Fruit fly (Drosophila melanogaster): ENCODE data around the gene if.

Gene if

dm6 chrX:16772882-16773827 lies 10.1 kb downstream of the if start (continued):
- peak; percentile 75 for TF ChIP-seq jumu (GFP tag; optimal IDR thresholded peaks at IDR 0.05)
- peak; percentile 29 to 68 for TF ChIP-seq dpn (GFP tag; optimal IDR thresholded peaks at IDR 0.05)
- no peak for TF ChIP-seq B-H2 (GFP tag; optimal IDR thresholded peaks at IDR 0.05)
- TF ChIP-seq vvl (GFP tag; IDR thresholded peaks at IDR 0.05) = peak; percentile 82
- TF ChIP-seq CG15269 (tag; optimal IDR thresholded peaks at IDR 0.05) = no peak
- TF ChIP-seq lmd (GFP tag; IDR thresholded peaks at IDR 0.05) = peak; percentile 65
- TF ChIP-seq CG31365 (tag; optimal IDR thresholded peaks at IDR 0.05) = no peak
- no peak for TF ChIP-seq cg (GFP tag; optimal IDR thresholded peaks at IDR 0.05)
- TF ChIP-seq CG18619 (GFP tag; optimal IDR thresholded peaks at IDR 0.05) = no peak
- peak; percentile 59 for TF ChIP-seq fd96Cb (tag; optimal IDR thresholded peaks at IDR 0.05)
- TF ChIP-seq CG32772 (GFP tag; IDR thresholded peaks at IDR 0.05) = peak; percentile 64; the same call in 1 of the 2 replicates
- TF ChIP-seq Atf6 (GFP tag; IDR thresholded peaks at IDR 0.05) = no peak
- 0 out of 2 replicates have a peak, but pooled peaks have one; percentile 25 for TF ChIP-seq MBD-R2 (GFP tag; IDR thresholded peaks at IDR 0.05)
- TF ChIP-seq CG16863 (GFP tag; optimal IDR thresholded peaks at IDR 0.05) = peak; percentile 43
- no peak for TF ChIP-seq zfh2 (GFP tag; optimal IDR thresholded peaks at IDR 0.05)
- peak; percentile 49; the same call in 1 of the 3 replicates for TF ChIP-seq tgo (GFP tag; IDR thresholded peaks at IDR 0.05)
- TF ChIP-seq Hr78 (GFP tag; optimal IDR thresholded peaks at IDR 0.05) = peak in 1 of 2 experiments; percentile 29
- no peak for TF ChIP-seq CG8281 (tag; optimal IDR thresholded peaks at IDR 0.05)
- TF ChIP-seq Poxn (GFP tag; IDR thresholded peaks at IDR 0.05) = no peak
- TF ChIP-seq CG34422 (GFP tag; IDR thresholded peaks at IDR 0.05) = peak; percentile 57; the same call in 2 of the 3 replicates
- TF ChIP-seq stc (GFP tag; IDR thresholded peaks at IDR 0.05) = peak; percentile 73
- TF ChIP-seq fd102C (GFP tag; optimal IDR thresholded peaks at IDR 0.05) = peak; percentile 12
- no peak for TF ChIP-seq grau (tag; optimal IDR thresholded peaks at IDR 0.05)
- no peak for TF ChIP-seq CG15073 (GFP tag; optimal IDR thresholded peaks at IDR 0.05)
- TF ChIP-seq zen (tag; optimal IDR thresholded peaks at IDR 0.05) = peak; percentile 47
- no peak for TF ChIP-seq odd (GFP tag; optimal IDR thresholded peaks at IDR 0.05)
- TF ChIP-seq esg (GFP tag; conservative IDR thresholded peaks at IDR 0.05) = peak; percentile 65
- TF ChIP-seq CG17359 (tag; optimal IDR thresholded peaks at IDR 0.05) = peak; percentile 53
- no peak for TF ChIP-seq Opbp (GFP tag; IDR thresholded peaks at IDR 0.05; ENCODE audit: partially characterized antibody)
- peak; percentile 52 for TF ChIP-seq CG14441 (GFP tag; IDR thresholded peaks at IDR 0.05)
- TF ChIP-seq onecut (GFP tag; IDR thresholded peaks at IDR 0.05) = peak; percentile 61
- TF ChIP-seq CG1529 (GFP tag; optimal IDR thresholded peaks at IDR 0.05) = no peak
- peak; percentile 33 for TF ChIP-seq Hsf (GFP tag; optimal IDR thresholded peaks at IDR 0.05)
- no peak for TF ChIP-seq disco-r (GFP tag; optimal IDR thresholded peaks at IDR 0.05)
- TF ChIP-seq slou (GFP tag; optimal IDR thresholded peaks at IDR 0.05) = no peak
- peak; percentile 29 for TF ChIP-seq CG16815 (GFP tag; optimal IDR thresholded peaks at IDR 0.05)
- TF ChIP-seq Sox102F (GFP tag; optimal IDR thresholded peaks at IDR 0.05) = peak; percentile 22
- TF ChIP-seq CG4617 (GFP tag; optimal IDR thresholded peaks at IDR 0.05; ENCODE audit: borderline replicate concordance) = no peak
- TF ChIP-seq nerfin-2 (GFP tag; IDR thresholded peaks at IDR 0.05; ENCODE audit: partially characterized antibody) = no peak
- no peak for TF ChIP-seq CG3838 (GFP tag; optimal IDR thresholded peaks at IDR 0.05)
- no peak for TF ChIP-seq CG6854 (GFP tag; optimal IDR thresholded peaks at IDR 0.05)
- TF ChIP-seq BtbVII (GFP tag; optimal IDR thresholded peaks at IDR 0.05) = no peak
- TF ChIP-seq CG4854 (GFP tag; optimal IDR thresholded peaks at IDR 0.05) = peak; percentile 5
- no peak for TF ChIP-seq CG7928 (GFP tag; optimal IDR thresholded peaks at IDR 0.05)
- TF ChIP-seq Hand (GFP tag; optimal IDR thresholded peaks at IDR 0.05) = no peak
- no peak for TF ChIP-seq CG9876 (GFP tag; optimal IDR thresholded peaks at IDR 0.05)
- no peak for TF ChIP-seq CG34376 (GFP tag; optimal IDR thresholded peaks at IDR 0.05)
- no peak for TF ChIP-seq Adf1 (GFP tag; IDR thresholded peaks at IDR 0.05)
